Worm (Caenorhabditis elegans) whole organism, L3 larva: Measurements from ENCODE around the gene ZK632.14.

ENCODE experiments used
- elt-3 ChIP-seq, 3 experiments: fragments of 150-350 bp in 1 of 3; sonication (generic microtip) in 2 of 3; optimal IDR thresholded peaks; 2 replicates in 2 of 3; 4 replicates in 1 of 3; lab custom pipeline; 2014 to 2017; ENCODE audit warnings: missing biosample characterization in 3 of 3, missing genetic modification characterization in 3 of 3
- fos-1 ChIP-seq: fragments of 150-350 bp; optimal IDR thresholded peaks from 2 replicates; lab custom pipeline; 2014; ENCODE audit warnings: missing biosample characterization, missing genetic modification characterization
- nfya-1 ChIP-seq: sonication (generic microtip); optimal IDR thresholded peaks from 2 replicates; lab custom pipeline; 2017; ENCODE audit warnings: missing genetic modification characterization, mild to moderate bottlenecking, missing compliant biosample characterization, antibody characterized with exemption, moderate library complexity; ENCODE audit not compliant: insufficient read depth
- nhr-12 ChIP-seq: fragments of 150-350 bp; optimal IDR thresholded peaks from 2 replicates; lab custom pipeline; 2014; ENCODE audit warnings: missing biosample characterization, missing genetic modification characterization
- skn-1 ChIP-seq: fragments of 150-350 bp; optimal IDR thresholded peaks from 2 replicates; lab custom pipeline; 2014; ENCODE audit warnings: missing biosample characterization, missing genetic modification characterization

- TF ChIP-seq skn-1 (tag; lab: Kevin White, UChicago): no peak
- TF ChIP-seq elt-3 (tag; optimal IDR thresholded peaks at IDR 0.05; lab: Kevin White, UChicago): no peak
- no peak for TF ChIP-seq nfya-1 (tag; lab: Kevin White, UChicago)
- TF ChIP-seq nhr-12 (tag; lab: Kevin White, UChicago): no peak
- TF ChIP-seq fos-1 (tag; lab: Kevin White, UChicago): no peak
These were observed 30.7 kb upstream of the ZK632.14 start, which contains the start of gene R10E11.6 for ce11 chrIII:9782483-9783081.
